Worm (Caenorhabditis elegans): ENCODE data around the gene K12H4.5.

Gene K12H4.5

ce11 chrIII:8088235-8088634 is 43.9 kb downstream of the K12H4.5 start, which contains the start of gene vms-1:
TSS of gene vms-1 (plus strand) at chrIII:8088535.
- TF ChIP-seq pbrm-1 (GFP tag; IDR thresholded peaks at IDR 0.05) = no peak
- no peak for TF ChIP-seq F23B12.7 (tag; optimal IDR thresholded peaks at IDR 0.05; ENCODE audit: insufficient read depth)
- no peak for TF ChIP-seq mcd-1 (GFP tag; IDR thresholded peaks at IDR 0.05)
- no peak for TF ChIP-seq unc-62 (GFP tag; optimal IDR thresholded peaks at IDR 0.05)
- no peak for TF ChIP-seq lsl-1 (GFP tag; optimal IDR thresholded peaks at IDR 0.05)
- TF ChIP-seq madf-10 (tag; optimal IDR thresholded peaks at IDR 0.05) = no peak
- no peak for TF ChIP-seq ztf-25 (GFP tag; IDR thresholded peaks at IDR 0.05)
- no peak for TF ChIP-seq nfya-2 (GFP tag; IDR thresholded peaks at IDR 0.05)
- no peak for TF ChIP-seq ceh-27 (GFP tag; optimal IDR thresholded peaks at IDR 0.05)
- TF ChIP-seq zim-3 (tag; optimal IDR thresholded peaks at IDR 0.05) = no peak
- TF ChIP-seq egl-44 (GFP tag; IDR thresholded peaks at IDR 0.05) = no peak
- no peak for TF ChIP-seq lsy-27 (tag; optimal IDR thresholded peaks at IDR 0.05; ENCODE audit: borderline replicate concordance, insufficient read depth)
- TF ChIP-seq repo-1 (tag; optimal IDR thresholded peaks at IDR 0.05) = no peak
- TF ChIP-seq atf-7 (tag; optimal IDR thresholded peaks at IDR 0.05) = no peak
- no peak for TF ChIP-seq ztf-28 (GFP tag; IDR thresholded peaks at IDR 0.05)
- no peak for TF ChIP-seq sdz-38 (tag; optimal IDR thresholded peaks at IDR 0.05)
- TF ChIP-seq attf-6 (GFP tag; IDR thresholded peaks at IDR 0.05) = no peak
- TF ChIP-seq die-1 (tag; optimal IDR thresholded peaks at IDR 0.05) = no peak
- no peak for TF ChIP-seq ccch-3 (GFP tag; optimal IDR thresholded peaks at IDR 0.05)

ce11 chrIII:8091408-8091807 is 47.1 kb downstream of the K12H4.5 start, which contains the start of gene idi-1:
TSS of gene idi-1 (plus strand) at chrIII:8091708.
- no peak for TF ChIP-seq rcor-1 (GFP tag; IDR thresholded peaks at IDR 0.05)
- no peak for TF ChIP-seq B0019.2 (GFP tag; conservative IDR thresholded peaks at IDR 0.05)
- TF ChIP-seq attf-5 (GFP tag; optimal IDR thresholded peaks at IDR 0.05) = no peak
- no peak for TF ChIP-seq die-1 (tag; optimal IDR thresholded peaks at IDR 0.05)
- no peak for TF ChIP-seq B0035.1 (tag; optimal IDR thresholded peaks at IDR 0.05)
- no peak for TF ChIP-seq ztf-26 (tag; optimal IDR thresholded peaks at IDR 0.05)
- no peak for TF ChIP-seq cebp-1 (GFP tag; IDR thresholded peaks at IDR 0.05)
- TF ChIP-seq cebp-1 (tag; optimal IDR thresholded peaks at IDR 0.05) = no peak
- TF ChIP-seq nfya-2 (GFP tag; IDR thresholded peaks at IDR 0.05) = no peak
- TF ChIP-seq lin-40 (tag; optimal IDR thresholded peaks at IDR 0.05) = no peak
- no peak for TF ChIP-seq F57C9.4 (tag; optimal IDR thresholded peaks at IDR 0.05)
- no peak for TF ChIP-seq tlf-1 (GFP tag; optimal IDR thresholded peaks at IDR 0.05)
- no peak for TF ChIP-seq egl-18 (GFP tag; IDR thresholded peaks at IDR 0.05)
- no peak for TF ChIP-seq T26A5.8 (tag; optimal IDR thresholded peaks at IDR 0.05)
- no peak for TF ChIP-seq snpc-4 (GFP tag; optimal IDR thresholded peaks at IDR 0.05)
- no peak for TF ChIP-seq snpc-4 (tag; optimal IDR thresholded peaks at IDR 0.05)

- peak; percentile 79 for TF ChIP-seq mcd-1 (GFP tag; IDR thresholded peaks at IDR 0.05)
- TF ChIP-seq attf-5 (GFP tag; optimal IDR thresholded peaks at IDR 0.05) = peak; percentile 79
- peak; percentile 38 for TF ChIP-seq nhr-80 (tag; optimal IDR thresholded peaks at IDR 0.05)
- no peak for TF ChIP-seq ztf-6 (GFP tag; IDR thresholded peaks at IDR 0.05)
- TF ChIP-seq hmg-1.2 (GFP tag; IDR thresholded peaks at IDR 0.05) = 0 out of 2 replicates have a peak, but pooled peaks have one; percentile 12
- no peak for TF ChIP-seq B0336.3 (GFP tag; IDR thresholded peaks at IDR 0.05)
- TF ChIP-seq ceh-27 (GFP tag; optimal IDR thresholded peaks at IDR 0.05) = peak; percentile 4
- peak; percentile 4 for TF ChIP-seq lin-40 (tag; optimal IDR thresholded peaks at IDR 0.05)
Observed at ce11 chrIII:8093079-8093623, 48.9 kb downstream of the K12H4.5 start, which contains the start of gene K06H7.2. TSS of gene K06H7.2 (plus strand) at chrIII:8093573.
